Worm (Caenorhabditis elegans): Measurements from ENCODE around the gene M01F1.4.
A peak's percentile ranks its signal among the peaks of the same experiment; 100 is the strongest.

The M01F1.4 gene

DNA sequence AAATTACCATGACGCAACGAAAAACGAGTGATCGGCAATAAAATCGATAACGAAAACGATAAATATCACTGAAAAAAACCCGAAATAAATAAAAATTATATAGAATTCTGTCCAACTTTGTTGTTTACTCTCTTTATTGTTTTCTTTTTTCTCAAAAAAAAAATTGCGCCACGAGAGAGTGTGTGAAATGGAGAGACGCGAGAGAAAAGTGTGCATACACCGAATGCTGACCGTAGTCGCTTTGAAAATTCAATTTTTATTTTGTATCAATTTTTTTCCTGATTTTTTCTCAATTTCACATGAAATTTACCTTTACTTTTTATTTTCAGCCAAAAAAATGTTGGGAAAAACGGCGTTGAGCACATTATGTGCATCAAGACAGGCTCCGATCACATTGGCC, at the start of gene M01F1.4, which contains the start of gene mrpl-35 (continued):
- TF ChIP-seq cebp-1 (GFP tag; IDR thresholded peaks at IDR 0.05): no peak
- TF ChIP-seq cebp-1 (tag; optimal IDR thresholded peaks at IDR 0.05): no peak
- TF ChIP-seq let-526 (GFP tag; IDR thresholded peaks at IDR 0.05): no peak
- no peak for TF ChIP-seq nhr-179 (tag; optimal IDR thresholded peaks at IDR 0.05)
- TF ChIP-seq sdz-38 (tag; optimal IDR thresholded peaks at IDR 0.05): no peak
- no peak for TF ChIP-seq dpl-1 (GFP tag; optimal IDR thresholded peaks at IDR 0.05)
- no peak for TF ChIP-seq egl-44 (GFP tag; IDR thresholded peaks at IDR 0.05)
- no peak for TF ChIP-seq rpc-1 (optimal IDR thresholded peaks at IDR 0.05)
- TF ChIP-seq rpc-1 (tag; optimal IDR thresholded peaks at IDR 0.05): no peak
- no peak for TF ChIP-seq ceh-100 (GFP tag; IDR thresholded peaks at IDR 0.05)
- TF ChIP-seq akir-1 (GFP tag; optimal IDR thresholded peaks at IDR 0.05): no peak
- TF ChIP-seq repo-1 (tag; optimal IDR thresholded peaks at IDR 0.05): no peak
- no peak for TF ChIP-seq tbp1 (GFP tag; optimal IDR thresholded peaks at IDR 0.05)
- TF ChIP-seq lag-1 (GFP tag; IDR thresholded peaks at IDR 0.05): no peak
- peak; percentile 44 for TF ChIP-seq dox-1 (GFP tag; IDR thresholded peaks at IDR 0.05)
- TF ChIP-seq nhr-80 (tag; optimal IDR thresholded peaks at IDR 0.05): peak; percentile 13
- no peak for TF ChIP-seq athp-1 (tag; optimal IDR thresholded peaks at IDR 0.05)
- TF ChIP-seq ceh-27 (GFP tag; optimal IDR thresholded peaks at IDR 0.05): no peak
- no peak for TF ChIP-seq ztf-22 (GFP tag; optimal IDR thresholded peaks at IDR 0.05)
- no peak for TF ChIP-seq ceh-40 (GFP tag; IDR thresholded peaks at IDR 0.05)
- TF ChIP-seq snpc-1.3 (tag; optimal IDR thresholded peaks at IDR 0.05; ENCODE audit: insufficient read depth): no peak
- no peak for TF ChIP-seq attf-3 (GFP tag; conservative IDR thresholded peaks at IDR 0.05)
- TF ChIP-seq lsl-1 (GFP tag; optimal IDR thresholded peaks at IDR 0.05): peak; percentile 78
- TF ChIP-seq attf-5 (GFP tag; optimal IDR thresholded peaks at IDR 0.05): no peak
- no peak for TF ChIP-seq F57A8.1 (GFP tag; optimal IDR thresholded peaks at IDR 0.05)
- TF ChIP-seq hmg-1.2 (GFP tag; IDR thresholded peaks at IDR 0.05): peak; percentile 97
- TF ChIP-seq F22D6.2 (tag; optimal IDR thresholded peaks at IDR 0.05): no peak
- no peak for TF ChIP-seq F37B4.10 (GFP tag; IDR thresholded peaks at IDR 0.05)
- TF ChIP-seq dpff-1 (tag; optimal IDR thresholded peaks at IDR 0.05): no peak
- no peak for TF ChIP-seq snpc-4 (GFP tag; optimal IDR thresholded peaks at IDR 0.05)
- TF ChIP-seq snpc-4 (tag; optimal IDR thresholded peaks at IDR 0.05): peak in 3 of 4 experiments; percentile 6 to 36 (median 27)
- no peak for TF ChIP-seq nfya-2 (GFP tag; IDR thresholded peaks at IDR 0.05)
- TF ChIP-seq F39B2.1 (GFP tag; IDR thresholded peaks at IDR 0.05): no peak
- TF ChIP-seq ztf-18 (tag; optimal IDR thresholded peaks at IDR 0.05): no peak
- no peak for TF ChIP-seq Y79H2A.3 (GFP tag; conservative IDR thresholded peaks at IDR 0.05)
- TF ChIP-seq snpc-1.1 (tag; optimal IDR thresholded peaks at IDR 0.05; ENCODE audit: insufficient read depth): no peak

DNA sequence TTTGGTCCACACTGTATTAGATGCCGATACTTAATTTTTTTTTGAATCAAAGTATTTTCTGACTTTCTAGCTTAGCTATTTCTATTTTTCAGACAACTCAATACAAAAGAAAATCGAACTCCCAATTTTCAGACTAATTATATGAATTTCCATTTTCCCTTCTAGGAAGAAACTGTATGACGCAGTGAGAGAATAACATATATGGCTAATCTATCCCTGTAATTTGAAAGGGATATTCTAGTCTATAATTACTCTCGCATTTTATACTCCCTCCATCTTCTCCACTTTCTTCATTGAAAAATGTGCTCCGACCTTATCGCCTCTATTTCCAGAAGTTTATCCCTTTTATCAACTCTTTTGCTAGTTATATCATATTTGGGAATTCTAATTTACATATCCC, 43.5 kb upstream of the M01F1.4 start, which contains the start of gene C54C6.4:
C54C6.4 (plus strand) TSS at position 301 of the 400 bp plus-strand sequence.
- TF ChIP-seq pha-4 (tag; optimal IDR thresholded peaks at IDR 0.05) (no peak), egl-18 (GFP tag; IDR thresholded peaks at IDR 0.05) (no peak), F57C9.4 (tag; optimal IDR thresholded peaks at IDR 0.05) (no peak), hmg-20 (GFP tag; IDR thresholded peaks at IDR 0.05) (no peak), lin-35 (GFP tag; optimal IDR thresholded peaks at IDR 0.05) (no peak), zfh-2 (GFP tag; conservative IDR thresholded peaks at IDR 0.05) (no peak), nfya-2 (GFP tag; IDR thresholded peaks at IDR 0.05) (no peak), cebp-2 (GFP tag; IDR thresholded peaks at IDR 0.05) (no peak)
